Worm (Caenorhabditis elegans): ENCODE data around the gene ave-1.

Gene ave-1

DNA sequence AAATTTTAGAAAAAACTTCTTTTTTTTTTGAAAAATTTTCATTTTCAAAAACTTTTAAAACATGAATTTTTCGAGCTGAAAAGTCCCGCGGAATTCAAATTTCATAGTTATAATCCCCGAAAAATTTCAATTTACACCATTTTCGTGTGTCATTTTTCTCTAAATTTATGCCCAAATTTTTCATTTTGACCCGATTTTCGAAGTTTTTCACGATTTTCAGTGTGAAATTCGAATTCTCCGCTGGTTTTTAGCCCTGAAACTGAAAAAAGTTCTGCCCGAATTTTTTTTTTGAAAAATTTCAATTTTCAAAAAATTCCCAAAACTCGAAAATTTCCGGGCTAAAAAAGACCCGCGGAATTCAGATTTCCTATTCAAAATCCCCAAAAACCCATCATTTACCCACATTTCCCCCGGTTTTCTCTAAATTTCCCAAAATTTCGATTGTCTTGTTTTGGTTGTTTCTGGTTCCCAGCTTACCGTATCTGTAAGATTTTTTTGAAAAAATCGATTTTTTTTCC is 13.0 kb upstream of the ave-1 start:
- no peak for TF ChIP-seq flt-1 (GFP tag; IDR thresholded peaks at IDR 0.05)
- no peak for TF ChIP-seq med-1 (GFP tag; optimal IDR thresholded peaks at IDR 0.05; ENCODE audit: insufficient read depth)
- no peak for TF ChIP-seq cog-1 (tag; optimal IDR thresholded peaks at IDR 0.05)
- TF ChIP-seq ref-1 (GFP tag; conservative IDR thresholded peaks at IDR 0.05), result no peak
- TF ChIP-seq ztf-23 (GFP tag; IDR thresholded peaks at IDR 0.05), result no peak
- no peak for TF ChIP-seq T22C8.4 (GFP tag; IDR thresholded peaks at IDR 0.05)
- no peak for TF ChIP-seq tab-1 (GFP tag; IDR thresholded peaks at IDR 0.05)
- no peak for TF ChIP-seq klf-2 (GFP tag; conservative IDR thresholded peaks at IDR 0.05)
- no peak for TF ChIP-seq ztf-29 (GFP tag; IDR thresholded peaks at IDR 0.05)

DNA sequence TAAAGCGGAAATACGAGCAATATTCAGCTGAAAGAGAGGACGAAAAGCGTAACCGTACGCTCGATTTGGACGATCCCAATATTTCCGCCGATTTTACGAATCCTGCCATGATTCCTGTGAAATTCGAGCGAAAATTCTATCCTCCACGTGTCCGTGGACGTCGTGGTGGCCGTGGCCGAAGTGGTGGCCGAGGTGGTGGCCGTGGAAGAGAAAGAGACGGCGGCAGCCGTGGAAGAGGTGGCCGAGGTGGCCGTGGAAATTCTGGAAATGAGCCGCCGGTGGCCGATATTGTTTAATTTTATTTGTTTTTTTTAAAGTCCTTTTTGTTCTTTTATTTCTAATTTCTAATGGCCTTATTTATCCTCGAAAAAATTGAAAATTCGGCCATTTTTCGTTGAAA is 12.5 kb upstream of the ave-1 start:
- TF ChIP-seq cog-1 (tag; optimal IDR thresholded peaks at IDR 0.05), result no peak
- TF ChIP-seq ztf-23 (GFP tag; IDR thresholded peaks at IDR 0.05), result no peak
- no peak for TF ChIP-seq ztf-29 (GFP tag; IDR thresholded peaks at IDR 0.05)
- TF ChIP-seq T22C8.4 (GFP tag; IDR thresholded peaks at IDR 0.05), result no peak
- no peak for TF ChIP-seq ref-1 (GFP tag; conservative IDR thresholded peaks at IDR 0.05)
- TF ChIP-seq med-1 (GFP tag; optimal IDR thresholded peaks at IDR 0.05; ENCODE audit: insufficient read depth), result no peak
- no peak for TF ChIP-seq flt-1 (GFP tag; IDR thresholded peaks at IDR 0.05)
- TF ChIP-seq klf-2 (GFP tag; conservative IDR thresholded peaks at IDR 0.05), result no peak

DNA sequence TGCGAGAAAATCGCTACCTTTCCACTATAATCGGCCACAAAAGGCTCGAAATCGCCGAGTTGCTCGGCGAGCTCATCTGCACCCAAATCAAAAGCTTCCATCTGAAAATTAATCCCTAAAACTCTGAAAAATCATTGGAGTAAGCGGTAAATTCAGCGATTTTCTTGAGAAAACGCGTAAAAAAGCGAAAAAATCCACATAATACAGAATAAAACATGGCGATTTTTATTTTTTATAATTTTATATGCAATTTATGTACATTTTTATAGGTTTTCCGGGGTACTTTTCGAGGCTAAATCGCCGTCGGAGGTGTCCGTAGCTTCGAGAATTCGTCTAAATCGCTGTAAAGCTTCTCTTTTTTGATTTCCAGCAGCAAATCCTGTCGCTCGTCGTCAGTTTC is 545 bp downstream of the ave-1 start, which contains the start of gene Y82E9BR.19:
Y82E9BR.19 (minus strand) TSS at position 101 of the 400 bp plus-strand sequence.
- no peak for TF ChIP-seq tab-1 (GFP tag; IDR thresholded peaks at IDR 0.05)
- TF ChIP-seq T22C8.4 (GFP tag; IDR thresholded peaks at IDR 0.05), result no peak
- TF ChIP-seq ztf-23 (GFP tag; IDR thresholded peaks at IDR 0.05), result no peak
- TF ChIP-seq med-1 (GFP tag; optimal IDR thresholded peaks at IDR 0.05; ENCODE audit: insufficient read depth), result no peak
- TF ChIP-seq flt-1 (GFP tag; IDR thresholded peaks at IDR 0.05), result no peak
- TF ChIP-seq klf-2 (GFP tag; conservative IDR thresholded peaks at IDR 0.05), result no peak
- TF ChIP-seq ztf-29 (GFP tag; IDR thresholded peaks at IDR 0.05), result no peak
- no peak for TF ChIP-seq ref-1 (GFP tag; conservative IDR thresholded peaks at IDR 0.05)
- TF ChIP-seq cog-1 (tag; optimal IDR thresholded peaks at IDR 0.05), result no peak

DNA sequence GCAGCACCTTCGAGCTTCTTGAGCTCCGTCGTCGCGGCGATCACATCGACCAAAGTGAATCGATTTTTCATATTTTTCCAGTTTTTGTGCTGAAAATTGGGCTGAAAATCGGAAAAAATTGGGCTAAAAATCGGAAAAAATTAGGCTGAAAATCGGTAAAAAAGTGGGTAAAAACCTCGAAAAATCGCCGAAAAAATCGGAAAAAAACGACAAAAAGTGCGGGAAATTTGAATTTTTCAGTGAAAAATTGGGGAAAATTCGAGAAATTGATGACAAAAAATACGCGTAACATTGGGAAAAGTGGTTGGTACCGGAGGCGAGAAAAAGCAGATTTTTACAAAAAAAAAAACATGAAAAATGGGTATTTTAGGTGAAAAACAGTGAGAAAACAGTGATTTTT is 12.4 kb downstream of the ave-1 start, which contains the start of gene Y82E9BR.18:
Y82E9BR.18 (minus strand) TSS at position 101 of the 400 bp plus-strand sequence.
- TF ChIP-seq ztf-23 (GFP tag; IDR thresholded peaks at IDR 0.05) (no peak), cog-1 (tag; optimal IDR thresholded peaks at IDR 0.05) (no peak), ztf-29 (GFP tag; IDR thresholded peaks at IDR 0.05) (no peak), med-1 (GFP tag; optimal IDR thresholded peaks at IDR 0.05; ENCODE audit: insufficient read depth) (no peak), T22C8.4 (GFP tag; IDR thresholded peaks at IDR 0.05) (no peak), tab-1 (GFP tag; IDR thresholded peaks at IDR 0.05) (no peak), flt-1 (GFP tag; IDR thresholded peaks at IDR 0.05) (no peak), ref-1 (GFP tag; conservative IDR thresholded peaks at IDR 0.05) (no peak), klf-2 (GFP tag; conservative IDR thresholded peaks at IDR 0.05) (no peak)

DNA sequence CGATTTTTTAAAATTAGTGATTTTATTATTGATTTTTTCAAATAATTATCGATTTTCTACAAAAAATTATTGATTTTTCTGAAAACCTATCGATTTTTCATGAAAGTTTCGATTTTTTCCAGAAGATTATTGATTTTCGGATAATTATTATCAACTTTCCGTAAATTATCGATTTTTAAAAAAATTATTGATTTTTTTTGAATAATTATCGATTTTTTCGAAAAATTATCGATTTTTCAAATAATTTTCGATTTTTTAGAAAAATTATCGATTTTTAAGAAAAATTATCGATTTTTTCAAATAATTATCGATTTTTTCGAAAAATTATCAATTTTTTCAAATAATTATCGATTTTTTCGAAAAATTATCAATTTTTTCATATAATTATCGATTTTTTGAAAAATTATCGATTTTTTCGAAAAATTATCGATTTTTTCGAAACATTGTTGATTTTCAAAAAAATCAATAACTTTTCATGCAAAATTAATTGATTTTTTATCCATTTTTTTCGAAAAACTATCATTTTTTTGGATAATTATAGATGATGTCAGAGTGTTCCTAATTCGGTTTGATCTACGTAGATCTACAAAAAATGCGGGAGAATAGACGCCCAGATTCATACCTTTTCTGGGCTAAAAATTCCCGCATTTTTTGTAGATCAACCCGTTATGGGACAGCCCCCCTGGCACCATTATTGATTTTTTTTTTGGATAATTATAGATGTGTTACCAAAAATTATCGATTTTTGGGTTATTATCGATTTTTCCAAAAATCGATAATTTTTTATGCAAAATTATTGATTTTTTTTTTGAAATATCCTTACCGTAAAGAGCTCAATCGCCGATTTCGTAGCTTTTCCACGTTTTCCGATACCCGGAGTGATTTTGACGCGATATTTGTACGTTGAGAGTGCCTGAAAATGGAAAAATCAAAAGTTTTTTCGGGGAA is 27.1 kb downstream of the ave-1 start:
- peak; percentile 85 for TF ChIP-seq T22C8.4 (GFP tag; IDR thresholded peaks at IDR 0.05)
- no peak for TF ChIP-seq klf-2 (GFP tag; conservative IDR thresholded peaks at IDR 0.05)

DNA sequence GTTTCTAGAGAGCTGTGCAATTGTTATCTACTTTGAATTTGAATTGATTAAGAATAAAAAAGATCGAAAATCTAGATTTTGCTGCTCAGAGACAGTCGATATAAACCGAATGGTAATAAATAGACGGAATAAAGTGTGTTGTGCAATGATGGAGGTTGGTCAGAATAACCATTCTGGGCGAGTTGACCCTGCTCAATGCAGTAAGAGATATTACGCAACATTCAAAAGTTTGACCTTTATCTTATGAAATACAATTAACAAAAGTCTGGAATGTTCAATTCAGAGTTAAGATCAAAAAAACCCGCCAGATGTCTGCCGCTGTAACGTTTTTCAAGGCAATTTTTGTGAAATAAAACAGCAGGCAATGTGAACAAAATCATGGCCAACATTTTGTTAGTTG is 38.9 kb downstream of the ave-1 start:
- TF ChIP-seq tab-1 (GFP tag; IDR thresholded peaks at IDR 0.05) (no peak), med-1 (GFP tag; optimal IDR thresholded peaks at IDR 0.05; ENCODE audit: insufficient read depth) (no peak), ztf-23 (GFP tag; IDR thresholded peaks at IDR 0.05) (no peak), ref-1 (GFP tag; conservative IDR thresholded peaks at IDR 0.05) (no peak), T22C8.4 (GFP tag; IDR thresholded peaks at IDR 0.05) (no peak), ztf-29 (GFP tag; IDR thresholded peaks at IDR 0.05) (no peak), flt-1 (GFP tag; IDR thresholded peaks at IDR 0.05) (no peak), klf-2 (GFP tag; conservative IDR thresholded peaks at IDR 0.05) (no peak), cog-1 (tag; optimal IDR thresholded peaks at IDR 0.05) (no peak)

DNA sequence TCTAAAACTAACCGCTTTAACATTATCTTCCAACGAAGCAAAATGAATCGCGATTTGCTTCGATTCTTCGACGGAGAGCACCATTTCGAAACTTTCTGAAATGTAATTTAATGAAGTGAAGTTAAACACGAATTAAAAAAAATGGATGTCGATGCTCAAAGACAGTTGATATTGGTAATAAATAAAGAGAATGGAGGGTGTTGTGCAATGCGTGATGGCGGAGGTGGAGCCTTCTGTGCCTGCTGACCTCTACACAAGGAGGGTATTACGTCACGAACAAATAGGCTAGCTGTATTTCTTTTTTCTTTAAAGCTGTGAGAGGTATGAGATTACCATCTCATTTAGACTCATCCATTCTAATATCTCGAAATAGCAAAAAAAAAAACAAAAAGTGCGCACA is 40.1 kb downstream of the ave-1 start, which contains the start of gene Y82E9BR.17:
Y82E9BR.17 (minus strand) TSS at position 101 of the 400 bp plus-strand sequence.
- no peak for TF ChIP-seq ztf-29 (GFP tag; IDR thresholded peaks at IDR 0.05)
- 0 out of 2 replicates have a peak, but pooled peaks have one; percentile 39 for TF ChIP-seq flt-1 (GFP tag; IDR thresholded peaks at IDR 0.05)

DNA sequence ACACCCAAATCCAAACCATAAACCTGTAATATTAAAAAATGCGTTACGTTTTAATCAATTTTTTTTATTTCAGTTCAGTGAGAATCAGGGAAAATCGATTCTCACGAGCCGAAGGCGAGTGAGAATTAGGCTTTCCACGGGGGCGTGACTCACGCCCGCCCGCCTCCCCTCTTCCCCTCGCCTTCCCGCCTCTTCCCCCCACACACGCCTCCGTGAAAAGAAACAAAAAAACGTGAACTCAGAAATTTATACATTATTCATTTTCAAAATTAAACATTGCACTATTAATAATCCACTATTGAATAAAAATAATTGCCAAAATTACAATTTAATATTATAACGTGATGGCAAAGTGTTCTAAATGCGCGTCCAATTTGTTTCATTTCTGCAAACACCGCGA is 49.0 kb downstream of the ave-1 start:
- TF ChIP-seq ztf-29 (GFP tag; IDR thresholded peaks at IDR 0.05) (no peak), cog-1 (tag; optimal IDR thresholded peaks at IDR 0.05) (no peak), med-1 (GFP tag; optimal IDR thresholded peaks at IDR 0.05; ENCODE audit: insufficient read depth) (no peak), flt-1 (GFP tag; IDR thresholded peaks at IDR 0.05) (no peak), ref-1 (GFP tag; conservative IDR thresholded peaks at IDR 0.05) (no peak), ztf-23 (GFP tag; IDR thresholded peaks at IDR 0.05) (no peak), klf-2 (GFP tag; conservative IDR thresholded peaks at IDR 0.05) (no peak), T22C8.4 (GFP tag; IDR thresholded peaks at IDR 0.05) (no peak), tab-1 (GFP tag; IDR thresholded peaks at IDR 0.05) (no peak)

Data from whole organism, midembryonic.